Worm (Caenorhabditis elegans) whole organism, late embryonic: Measurements from ENCODE around the gene F33C8.2.

Source experiments
- ahr-1 ChIP-seq: sonication (generic microtip); optimal IDR thresholded peaks from 2 replicates; lab custom pipeline; 2016; ENCODE audit warnings: missing genetic modification characterization, missing compliant biosample characterization
- ceh-48 ChIP-seq: sonication (generic microtip); optimal IDR thresholded peaks from 2 replicates; lab custom pipeline; 2016; ENCODE audit warnings: missing genetic modification characterization, inconsistent platforms, missing compliant biosample characterization

DNA sequence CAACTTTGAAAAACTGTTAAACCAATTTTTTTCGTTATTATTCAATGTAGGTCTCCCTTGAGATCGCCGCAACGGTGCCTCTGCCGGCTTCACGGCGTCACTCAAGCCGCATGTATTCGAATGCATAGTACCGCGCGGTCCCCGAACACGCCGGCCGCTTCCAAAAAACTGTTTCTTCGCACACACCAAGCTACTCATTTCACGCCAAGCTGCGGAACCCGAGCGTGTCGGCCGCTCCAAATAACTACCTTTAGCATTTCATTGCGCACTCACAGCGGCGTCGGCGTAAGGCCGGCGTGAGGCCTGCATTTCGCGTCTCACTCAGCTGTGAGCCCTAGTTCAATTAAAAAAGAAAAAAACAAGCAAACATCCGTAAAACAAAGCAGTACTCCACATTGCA, 35.4 kb downstream of the F33C8.2 start:
- TF ChIP-seq ceh-48 (tag; lab: Kevin White, UChicago): no peak
- no peak for TF ChIP-seq ahr-1 (tag; lab: Kevin White, UChicago)
